Worm (Caenorhabditis elegans) whole organism, L4 larva: Measurements from ENCODE around the gene F19G12.9.
A peak's percentile ranks its signal among the peaks of the same experiment; 100 is the strongest.

ENCODE experiments used
- D1046.2 ChIP-seq: fragments of 200-800 bp; sonication (Bioruptor generic); IDR thresholded peaks from 2 replicates; pipeline ENCODE4 v1.3.6; 2022; ENCODE audit warnings: missing genetic modification characterization, missing compliant biosample characterization
- F26F4.8 ChIP-seq: fragments of 200-800 bp; sonication (Bioruptor generic); conservative IDR thresholded peaks from 2 replicates; pipeline ENCODE4 v1.3.6; 2022; ENCODE audit warnings: missing genetic modification characterization, missing compliant biosample characterization
- F37D6.2 ChIP-seq: sonication (generic microtip); optimal IDR thresholded peaks from 2 replicates; lab custom pipeline; 2016; ENCODE audit warnings: mild to moderate bottlenecking, missing genetic modification characterization, missing compliant biosample characterization
- F44E2.7 ChIP-seq: fragments of 200-800 bp; sonication (Bioruptor generic); IDR thresholded peaks from 2 replicates; pipeline ENCODE4 v2.1.2; 2022; ENCODE audit warnings: missing genetic modification characterization, missing compliant biosample characterization
- Y5F2A.4 ChIP-seq: fragments of 200-800 bp; sonication (Bioruptor generic); optimal IDR thresholded peaks from 2 replicates; lab custom pipeline; 2018; ENCODE audit warnings: mild to moderate bottlenecking, missing genetic modification characterization, missing compliant biosample characterization
- ZK337.2 ChIP-seq: fragments of 200-800 bp; sonication (Bioruptor generic); IDR thresholded peaks from 2 replicates; pipeline ENCODE4 v1.3.6; 2022; ENCODE audit warnings: missing genetic modification reagents, missing genetic modification characterization, missing compliant biosample characterization
- ZK546.5 ChIP-seq, 2 experiments: sonication (generic microtip); optimal IDR thresholded peaks; 2 replicates each; lab custom pipeline; 2017; ENCODE audit warnings: missing biosample characterization in 2 of 2, missing genetic modification characterization in 2 of 2
- aha-1 ChIP-seq: fragments of 150-350 bp; peaks from one replicate; lab custom pipeline; 2014; ENCODE audit warnings: missing biosample characterization, missing genetic modification characterization
- ama-1 ChIP-seq: fragments of 150-350 bp; optimal IDR thresholded peaks from 2 replicates; lab custom pipeline; 2014; ENCODE audit warnings: inconsistent platforms, mixed read lengths
- arid-1 ChIP-seq: fragments of 200-800 bp; sonication (Bioruptor generic); conservative IDR thresholded peaks from 2 replicates; pipeline ENCODE4 v1.3.6; 2022; ENCODE audit warnings: missing genetic modification reagents, missing genetic modification characterization, missing compliant biosample characterization
- attf-4 ChIP-seq: sonication (generic microtip); optimal IDR thresholded peaks from 3 replicates; lab custom pipeline; 2017; ENCODE audit warnings: missing biosample characterization, missing genetic modification characterization
- ceh-32 ChIP-seq: sonication (generic microtip); optimal IDR thresholded peaks from 2 replicates; lab custom pipeline; 2016; ENCODE audit warnings: mild to moderate bottlenecking, missing genetic modification characterization, missing compliant biosample characterization; ENCODE audit not compliant: poor library complexity
- ceh-44 ChIP-seq: fragments of 200-800 bp; sonication (Bioruptor generic); IDR thresholded peaks from 2 replicates; pipeline ENCODE4 v1.3.6; 2022; ENCODE audit warnings: missing genetic modification reagents, missing genetic modification characterization, missing compliant biosample characterization
- ceh-62 ChIP-seq: sonication (generic microtip); optimal IDR thresholded peaks from 2 replicates; lab custom pipeline; 2017; ENCODE audit warnings: missing biosample characterization, missing genetic modification characterization
- cey-2 ChIP-seq: sonication (generic microtip); optimal IDR thresholded peaks from 3 replicates; lab custom pipeline; 2017; ENCODE audit warnings: missing genetic modification characterization, mild to moderate bottlenecking, missing compliant biosample characterization, antibody characterized with exemption, borderline replicate concordance; ENCODE audit not compliant: insufficient read depth
- daf-16 ChIP-seq, 3 experiments: sonication (generic microtip); optimal IDR thresholded peaks; 2 replicates each; lab custom pipeline; 2016 to 2017; ENCODE audit warnings: missing genetic modification characterization in 3 of 3, missing genetic modification reagents in 3 of 3, mild to moderate bottlenecking in 2 of 3, missing compliant biosample characterization in 2 of 3, missing biosample characterization in 1 of 3, moderate library complexity in 1 of 3
- dmd-8 ChIP-seq: fragments of 200-800 bp; sonication (Bioruptor generic); IDR thresholded peaks from 2 replicates; pipeline ENCODE4 v1.3.6; 2022; ENCODE audit warnings: missing genetic modification characterization, missing compliant biosample characterization
- duxl-1 ChIP-seq: sonication (generic microtip); optimal IDR thresholded peaks from 2 replicates; lab custom pipeline; 2016; ENCODE audit warnings: mild to moderate bottlenecking, missing genetic modification characterization, moderate library complexity, missing compliant biosample characterization; ENCODE audit not compliant: poor library complexity
- egl-43 ChIP-seq: fragments of 200-800 bp; sonication (Bioruptor generic); IDR thresholded peaks from 2 replicates; pipeline ENCODE4 v1.3.6; 2022; ENCODE audit warnings: missing genetic modification reagents, missing genetic modification characterization, missing compliant biosample characterization
- hlh-11 ChIP-seq: fragments of 200-800 bp; sonication (Bioruptor generic); optimal IDR thresholded peaks from 2 replicates; lab custom pipeline; 2018; ENCODE audit warnings: mild to moderate bottlenecking, missing genetic modification characterization, missing compliant biosample characterization
- hlh-30 ChIP-seq: sonication (generic microtip); optimal IDR thresholded peaks from 2 replicates; lab custom pipeline; 2017; ENCODE audit warnings: antibody characterized with exemption, mild to moderate bottlenecking, missing genetic modification characterization, missing compliant biosample characterization; ENCODE audit not compliant: insufficient read depth
- jun-1 ChIP-seq: fragments of 150-350 bp; optimal IDR thresholded peaks from 2 replicates; lab custom pipeline; 2014; ENCODE audit warnings: missing biosample characterization, missing genetic modification reagents, missing genetic modification characterization
- lim-7 ChIP-seq: fragments of 200-800 bp; sonication (Bioruptor generic); IDR thresholded peaks from 2 replicates; pipeline ENCODE4 v1.3.6; 2022; ENCODE audit warnings: missing genetic modification characterization, missing compliant biosample characterization
- lin-15B ChIP-seq: fragments of 150-350 bp; sonication (generic microtip); optimal IDR thresholded peaks from 3 replicates; lab custom pipeline; 2014; ENCODE audit warnings: missing biosample characterization, missing genetic modification characterization
- lsy-2 ChIP-seq, 2 experiments: fragments of 150-350 bp in 1 of 2; sonication (generic microtip) in 1 of 2; optimal IDR thresholded peaks; 2 replicates each; lab custom pipeline; 2014 to 2017; ENCODE audit warnings: missing biosample characterization in 2 of 2, missing genetic modification characterization in 2 of 2
- madf-5 ChIP-seq, 2 experiments: fragments of 200-800 bp; sonication (Bioruptor generic); IDR thresholded peaks; 2 replicates each; pipeline ENCODE4 v1.3.6; 2022; ENCODE audit warnings: missing compliant biosample characterization in 2 of 2, missing genetic modification characterization in 2 of 2
- madf-9 ChIP-seq: fragments of 200-800 bp; sonication (Bioruptor generic); conservative IDR thresholded peaks from 2 replicates; pipeline ENCODE4 v1.3.6; 2022; ENCODE audit warnings: missing genetic modification reagents, missing genetic modification characterization, missing compliant biosample characterization
- mdt-29 ChIP-seq: fragments of 200-800 bp; sonication (Bioruptor generic); IDR thresholded peaks from 2 replicates; pipeline ENCODE4 v1.3.6; 2022; ENCODE audit warnings: missing genetic modification reagents, missing genetic modification characterization, missing compliant biosample characterization
- mep-1 ChIP-seq: fragments of 150-350 bp; sonication (generic microtip); optimal IDR thresholded peaks from 3 replicates; lab custom pipeline; 2014; ENCODE audit warnings: missing biosample characterization, missing genetic modification characterization
- mxl-3 ChIP-seq: fragments of 200-800 bp; sonication (Bioruptor generic); optimal IDR thresholded peaks from 2 replicates; lab custom pipeline; 2018; ENCODE audit warnings: mild to moderate bottlenecking, missing genetic modification characterization, missing compliant biosample characterization
- nhr-11 ChIP-seq: fragments of 150-350 bp; optimal IDR thresholded peaks from 2 replicates; lab custom pipeline; 2014; ENCODE audit warnings: missing biosample characterization, missing genetic modification characterization
- nhr-48 ChIP-seq: sonication (generic microtip); optimal IDR thresholded peaks from 2 replicates; lab custom pipeline; 2016; ENCODE audit warnings: mild to moderate bottlenecking, missing genetic modification characterization, missing compliant biosample characterization
- nhr-76 ChIP-seq: fragments of 150-350 bp; optimal IDR thresholded peaks from 2 replicates; lab custom pipeline; 2014; ENCODE audit warnings: missing biosample characterization, missing genetic modification characterization
- php-3 ChIP-seq: fragments of 200-800 bp; sonication (Bioruptor generic); IDR thresholded peaks from 2 replicates; pipeline ENCODE4 v1.3.6; 2022; ENCODE audit warnings: missing genetic modification reagents, missing genetic modification characterization, missing compliant biosample characterization
- saeg-2 ChIP-seq: fragments of 200-800 bp; sonication (Bioruptor generic); IDR thresholded peaks from 2 replicates; pipeline ENCODE4 v1.3.6; 2022; ENCODE audit warnings: missing genetic modification reagents, missing genetic modification characterization, missing compliant biosample characterization
- sdz-12 ChIP-seq: fragments of 200-800 bp; sonication (Bioruptor generic); optimal IDR thresholded peaks from 2 replicates; lab custom pipeline; 2018; ENCODE audit warnings: mild to moderate bottlenecking, missing genetic modification characterization, missing compliant biosample characterization
- set-16 ChIP-seq: fragments of 200-800 bp; sonication (Bioruptor generic); IDR thresholded peaks from 2 replicates; pipeline ENCODE4 v1.3.6; 2022; ENCODE audit warnings: missing genetic modification reagents, missing genetic modification characterization, missing compliant biosample characterization
- snpc-1.2 ChIP-seq: fragments of 200-800 bp; sonication (Bioruptor generic); IDR thresholded peaks from 2 replicates; pipeline ENCODE4 v1.3.6; 2022; ENCODE audit warnings: missing genetic modification reagents, missing genetic modification characterization, missing compliant biosample characterization
- snpc-4 ChIP-seq: fragments of 150-350 bp; optimal IDR thresholded peaks from 2 replicates; lab custom pipeline; 2014; ENCODE audit warnings: missing biosample characterization, missing genetic modification characterization
- spr-3 ChIP-seq: fragments of 200-800 bp; sonication (Bioruptor generic); optimal IDR thresholded peaks from 2 replicates; lab custom pipeline; 2018; ENCODE audit warnings: mild to moderate bottlenecking, missing genetic modification characterization, missing compliant biosample characterization
- tag-97 ChIP-seq: fragments of 200-800 bp; sonication (Bioruptor generic); IDR thresholded peaks from 2 replicates; pipeline ENCODE4 v1.3.6; 2022; ENCODE audit warnings: missing genetic modification characterization, missing compliant biosample characterization
- tra-1 ChIP-seq: fragments of 200-800 bp; sonication (Bioruptor generic); IDR thresholded peaks from 2 replicates; pipeline ENCODE4 v1.3.6; 2022; ENCODE audit warnings: missing genetic modification reagents, missing genetic modification characterization, missing compliant biosample characterization
- unc-62 ChIP-seq, 3 experiments: fragments of 150-350 bp in 1 of 3; sonication (generic microtip); optimal IDR thresholded peaks in 2 of 3; peaks in 1 of 3; 1 replicate in 1 of 3; 2 replicates in 2 of 3; lab custom pipeline; 2014 to 2017; ENCODE audit warnings: missing biosample characterization in 3 of 3, missing genetic modification characterization in 3 of 3, missing genetic modification reagents in 3 of 3, missing genotype in 1 of 3
- vab-7 ChIP-seq: fragments of 200-800 bp; sonication (Bioruptor generic); IDR thresholded peaks from 2 replicates; pipeline ENCODE4 v1.3.6; 2022; ENCODE audit warnings: missing genetic modification reagents, missing genetic modification characterization, missing compliant biosample characterization
- zfp-2 ChIP-seq: sonication (generic microtip); optimal IDR thresholded peaks from 2 replicates; lab custom pipeline; 2016; ENCODE audit warnings: mild to moderate bottlenecking, missing genetic modification characterization, missing compliant biosample characterization
- zip-2 ChIP-seq: fragments of 150-350 bp; optimal IDR thresholded peaks from 2 replicates; lab custom pipeline; 2014; ENCODE audit warnings: missing biosample characterization, missing genetic modification characterization

F19G12.9 gene

DNA sequence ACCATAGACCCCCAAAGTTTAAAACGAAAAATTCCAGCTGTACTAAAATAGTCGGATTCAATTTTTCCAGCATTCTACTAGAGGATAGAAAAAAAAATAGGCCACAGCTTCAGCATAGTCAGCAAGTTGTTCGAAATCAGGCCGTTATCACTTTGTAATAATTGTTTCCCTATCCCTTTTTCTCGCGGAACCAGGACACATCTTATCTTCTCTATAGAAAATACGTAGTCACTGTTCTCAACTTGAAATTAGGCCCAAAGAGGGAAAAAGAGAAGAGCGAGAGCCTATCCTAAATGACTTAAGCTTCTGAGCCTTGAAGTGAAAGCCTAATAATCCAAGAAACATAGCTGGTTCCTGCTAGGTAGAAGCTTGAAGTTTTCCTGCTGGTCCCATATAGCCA, 26.7 kb downstream of the F19G12.9 start (continued):
- TF ChIP-seq F44E2.7 (GFP tag; lab: Robert Waterston, UW) (no peak), ZK546.5 (tag; optimal IDR thresholded peaks at IDR 0.05; lab: Kevin White, UChicago) (no peak), nhr-76 (tag; lab: Kevin White, UChicago) (no peak), sdz-12 (GFP tag; lab: Kevin White, UChicago) (no peak), lsy-2 (tag; optimal IDR thresholded peaks at IDR 0.05; lab: Kevin White, UChicago) (peak in 1 of 2 experiments; percentile 22), nhr-48 (tag; lab: Kevin White, UChicago) (peak; percentile 10), arid-1 (GFP tag; lab: Robert Waterston, UW) (0 out of 2 replicates have a peak, but pooled peaks have one; percentile 22), mep-1 (tag; lab: Kevin White, UChicago) (peak; percentile 62), duxl-1 (tag; lab: Kevin White, UChicago) (peak; percentile 64), set-16 (no peak), daf-16 (GFP tag; optimal IDR thresholded peaks at IDR 0.05; lab: Kevin White, UChicago) (no peak), daf-16 (tag; optimal IDR thresholded peaks at IDR 0.05; lab: Kevin White, UChicago) (peak; percentile 3), F37D6.2 (tag; lab: Kevin White, UChicago) (no peak), hlh-11 (tag; lab: Kevin White, UChicago) (peak; percentile 23), Y5F2A.4 (GFP tag; lab: Kevin White, UChicago) (no peak), D1046.2 (GFP tag; lab: Robert Waterston, UW) (0 out of 2 replicates have a peak, but pooled peaks have one; percentile 66), zip-2 (tag; lab: Kevin White, UChicago) (peak; percentile 19), hlh-30 (tag; lab: Kevin White, UChicago) (peak; percentile 19), jun-1 (peak; percentile 36), madf-9 (GFP tag; lab: Robert Waterston, UW) (no peak), madf-5 (GFP tag; IDR thresholded peaks at IDR 0.05; lab: Robert Waterston, UW) (no peak), ama-1 (lab: Kevin White, UChicago) (peak; percentile 80)

ce11 chrX:1446593-1447141, 27.7 kb downstream of the F19G12.9 start, which contains the start of gene zfp-3:
TSS of gene zfp-3 (minus strand) at chrX:1446643.
- TF ChIP-seq mxl-3 (GFP tag; lab: Kevin White, UChicago) (peak; percentile 90), unc-62 (GFP tag; optimal IDR thresholded peaks at IDR 0.05 in 1 of 2; lab: Kevin White, UChicago) (peak in 1 of 2 experiments; percentile 99), unc-62 (tag; optimal IDR thresholded peaks at IDR 0.05; lab: Kevin White, UChicago) (no peak), ceh-32 (tag; lab: Kevin White, UChicago) (peak; percentile 49), saeg-2 (GFP tag; lab: Robert Waterston, UW) (peak; percentile 74; the same call in 1 of the 2 replicates), snpc-4 (tag; lab: Kevin White, UChicago) (no peak), tra-1 (GFP tag; lab: Robert Waterston, UW) (peak; percentile 81), ceh-62 (no peak), lin-15B (tag; lab: Kevin White, UChicago) (no peak), ZK337.2 (GFP tag; lab: Robert Waterston, UW) (0 out of 2 replicates have a peak, but pooled peaks have one; percentile 47), duxl-1 (tag; lab: Kevin White, UChicago) (peak; percentile 87), F26F4.8 (GFP tag; lab: Robert Waterston, UW) (no peak), zfp-2 (peak; percentile 65), Y5F2A.4 (GFP tag; lab: Kevin White, UChicago) (peak; percentile 41), ama-1 (lab: Kevin White, UChicago) (peak; percentile 7), nhr-11 (tag; lab: Kevin White, UChicago) (peak; percentile 94), snpc-1.2 (GFP tag; lab: Robert Waterston, UW) (no peak), lim-7 (GFP tag; lab: Robert Waterston, UW) (no peak), mdt-29 (peak; percentile 76), dmd-8 (GFP tag; lab: Robert Waterston, UW) (0 out of 2 replicates have a peak, but pooled peaks have one; percentile 17), cey-2 (no peak), ceh-44 (GFP tag; lab: Robert Waterston, UW) (no peak), madf-9 (GFP tag; lab: Robert Waterston, UW) (peak; percentile 81), F37D6.2 (tag; lab: Kevin White, UChicago) (peak; percentile 85), vab-7 (peak; percentile 43; the same call in 1 of the 2 replicates), attf-4 (no peak), php-3 (GFP tag; lab: Robert Waterston, UW) (0 out of 2 replicates have a peak, but pooled peaks have one; percentile 44), aha-1 (tag; lab: Kevin White, UChicago) (peak; percentile 100), madf-5 (GFP tag; IDR thresholded peaks at IDR 0.05; lab: Robert Waterston, UW) (no peak), zip-2 (tag; lab: Kevin White, UChicago) (no peak), spr-3 (GFP tag; lab: Kevin White, UChicago) (peak; percentile 6), tag-97 (GFP tag; lab: Robert Waterston, UW) (no peak), egl-43 (peak; percentile 81)
